Worm (Caenorhabditis elegans): ENCODE measurements around the gene stdh-4.

ce11 chrV:8569841-8570361 is 20.8 kb downstream of the stdh-4 start, which contains the start of the genes F25G6.9 and symk-1:
- TF ChIP-seq nhr-77 (tag; optimal IDR thresholded peaks at IDR 0.05): peak; percentile 4
- no peak for TF ChIP-seq nhr-11 (tag; optimal IDR thresholded peaks at IDR 0.05)
- no peak for TF ChIP-seq zag-1 (tag; optimal IDR thresholded peaks at IDR 0.05)
- TF ChIP-seq unc-55 (GFP tag; optimal IDR thresholded peaks at IDR 0.05): peak; percentile 77
- TF ChIP-seq elt-1 (tag; optimal IDR thresholded peaks at IDR 0.05): no peak
- peak; percentile 33 for TF ChIP-seq R02D3.7 (tag; optimal IDR thresholded peaks at IDR 0.05)
- no peak for TF ChIP-seq unc-62 (GFP tag; optimal IDR thresholded peaks at IDR 0.05)

Measured in whole organism, L2 larva.